Worm (Caenorhabditis elegans) whole organism, L1 larva: ENCODE results near the gene R07D5.2.

Source experiments
- C04F5.9 ChIP-seq: sonication (generic microtip); optimal IDR thresholded peaks from 2 replicates; lab custom pipeline; 2016; ENCODE audit warnings: missing genetic modification characterization, missing compliant biosample characterization
- F16B12.6 ChIP-seq: fragments of 150-350 bp; optimal IDR thresholded peaks from 2 replicates; lab custom pipeline; 2014; ENCODE audit warnings: missing biosample characterization, missing genetic modification characterization
- Y116A8C.19 ChIP-seq: sonication (generic microtip); optimal IDR thresholded peaks from 2 replicates; lab custom pipeline; 2016; ENCODE audit warnings: missing compliant biosample characterization, missing genetic modification characterization, borderline replicate concordance
- ama-1 ChIP-seq: fragments of 150-350 bp; optimal IDR thresholded peaks from 2 replicates; lab custom pipeline; 2014
- ceh-82 ChIP-seq, 3 experiments: fragments of 150-350 bp in 1 of 3; sonication (generic microtip) in 2 of 3; optimal IDR thresholded peaks; 2 replicates each; lab custom pipeline; 2014 to 2017; ENCODE audit warnings: missing biosample characterization in 3 of 3, missing genetic modification characterization in 3 of 3
- ceh-88 ChIP-seq: fragments of 200-800 bp; sonication (Bioruptor generic); IDR thresholded peaks from 2 replicates; pipeline ENCODE4 v1.3.6; 2022; ENCODE audit warnings: missing genetic modification characterization, missing compliant biosample characterization
- ces-1 ChIP-seq: fragments of 150-350 bp; optimal IDR thresholded peaks from 2 replicates; lab custom pipeline; 2014; ENCODE audit warnings: missing biosample characterization, missing genetic modification reagents, missing genetic modification characterization
- dpl-1 ChIP-seq, 3 experiments: fragments of 150-350 bp in 2 of 3; sonication (generic microtip) in 1 of 3; optimal IDR thresholded peaks; 2 replicates each; lab custom pipeline; 2014 to 2017; ENCODE audit warnings: missing biosample characterization in 3 of 3, missing genetic modification characterization in 3 of 3, missing genetic modification reagents in 3 of 3
- dsc-1 ChIP-seq: sonication (generic microtip); optimal IDR thresholded peaks from 2 replicates; lab custom pipeline; 2016; ENCODE audit warnings: mild to moderate bottlenecking, missing genetic modification characterization, missing compliant biosample characterization
- efl-1 ChIP-seq, 4 experiments: fragments of 150-350 bp; optimal IDR thresholded peaks in 3 of 4; peaks in 1 of 4; 1 replicate in 1 of 4; 2 replicates in 3 of 4; lab custom pipeline; 2014; ENCODE audit warnings: missing biosample characterization in 2 of 4, missing genetic modification characterization in 2 of 4, missing genetic modification reagents in 2 of 4
- egl-27 ChIP-seq, 2 experiments: fragments of 150-350 bp in 1 of 2; sonication (generic microtip); optimal IDR thresholded peaks; 3 replicates each; lab custom pipeline; 2017 to 2018; ENCODE audit warnings: missing biosample characterization in 2 of 2, missing genetic modification characterization in 2 of 2, missing genetic modification reagents in 2 of 2
- ets-5 ChIP-seq: fragments of 200-800 bp; sonication (Bioruptor generic); IDR thresholded peaks from 2 replicates; pipeline ENCODE4 v1.3.6; 2022; ENCODE audit warnings: missing genetic modification characterization, missing compliant biosample characterization
- fkh-4 ChIP-seq: sonication (generic microtip); optimal IDR thresholded peaks from 2 replicates; lab custom pipeline; 2016; ENCODE audit warnings: missing compliant biosample characterization, missing genetic modification characterization, borderline replicate concordance
- fkh-8 ChIP-seq: sonication (generic microtip); optimal IDR thresholded peaks from 2 replicates; lab custom pipeline; 2016; ENCODE audit warnings: mild to moderate bottlenecking, missing genetic modification characterization, missing compliant biosample characterization
- grh-1 ChIP-seq: fragments of 200-800 bp; sonication (Bioruptor generic); IDR thresholded peaks from 2 replicates; pipeline ENCODE4 v1.3.6; 2022; ENCODE audit warnings: missing genetic modification reagents, missing genetic modification characterization, missing compliant biosample characterization
- hpl-2 ChIP-seq: fragments of 150-350 bp; optimal IDR thresholded peaks from 2 replicates; lab custom pipeline; 2014; ENCODE audit warnings: missing biosample characterization, missing genetic modification reagents, missing genetic modification characterization
- irx-1 ChIP-seq: sonication (generic microtip); optimal IDR thresholded peaks from 2 replicates; lab custom pipeline; 2016; ENCODE audit warnings: missing genetic modification characterization, missing compliant biosample characterization
- isw-1 ChIP-seq: fragments of 200-800 bp; sonication (Bioruptor generic); IDR thresholded peaks from 2 replicates; pipeline ENCODE4 v1.3.6; 2022; ENCODE audit warnings: missing genetic modification characterization, missing compliant biosample characterization
- jun-1 ChIP-seq: fragments of 150-350 bp; optimal IDR thresholded peaks from 2 replicates; lab custom pipeline; 2014; ENCODE audit warnings: missing biosample characterization, missing genetic modification reagents, missing genetic modification characterization
- lin-14 ChIP-seq: fragments of 200-800 bp; sonication (Bioruptor generic); optimal IDR thresholded peaks from 2 replicates; lab custom pipeline; 2018; ENCODE audit warnings: mild to moderate bottlenecking, missing genetic modification characterization, moderate library complexity, missing compliant biosample characterization
- lin-35 ChIP-seq, 2 experiments: fragments of 150-350 bp; optimal IDR thresholded peaks; 2 replicates each; lab custom pipeline; 2014; ENCODE audit warnings: missing biosample characterization in 2 of 2, missing genetic modification characterization in 2 of 2, missing genetic modification reagents in 2 of 2
- lsy-2 ChIP-seq, 2 experiments: fragments of 150-350 bp; optimal IDR thresholded peaks; 2 replicates each; lab custom pipeline; 2014; ENCODE audit warnings: missing biosample characterization in 2 of 2, missing genetic modification characterization in 2 of 2
- mab-9 ChIP-seq: fragments of 200-800 bp; sonication (Bioruptor generic); IDR thresholded peaks from 2 replicates; pipeline ENCODE4 v1.3.6; 2022; ENCODE audit warnings: missing genetic modification reagents, missing genetic modification characterization, missing compliant biosample characterization
- mdl-1 ChIP-seq, 2 experiments: fragments of 150-350 bp; optimal IDR thresholded peaks; 2 replicates each; lab custom pipeline; 2014 to 2017; ENCODE audit warnings: missing biosample characterization in 2 of 2, missing genetic modification characterization in 2 of 2, inconsistent platforms in 1 of 2
- mef-2 ChIP-seq: fragments of 150-350 bp; optimal IDR thresholded peaks from 2 replicates; lab custom pipeline; 2014; ENCODE audit warnings: missing biosample characterization, missing genetic modification characterization
- nhr-12 ChIP-seq: sonication (generic microtip); optimal IDR thresholded peaks from 2 replicates; lab custom pipeline; 2017; ENCODE audit warnings: missing biosample characterization, missing genetic modification characterization
- nhr-237 ChIP-seq: fragments of 150-350 bp; optimal IDR thresholded peaks from 2 replicates; lab custom pipeline; 2014; ENCODE audit warnings: missing biosample characterization, missing genetic modification characterization
- nhr-71 ChIP-seq: sonication (generic microtip); optimal IDR thresholded peaks from 2 replicates; lab custom pipeline; 2016; ENCODE audit warnings: mild to moderate bottlenecking, missing genetic modification characterization, moderate library complexity, missing compliant biosample characterization
- nhr-76 ChIP-seq: sonication (generic microtip); optimal IDR thresholded peaks from 2 replicates; lab custom pipeline; 2017; ENCODE audit warnings: missing biosample characterization, missing genetic modification characterization
- nhr-77 ChIP-seq: fragments of 150-350 bp; optimal IDR thresholded peaks from 2 replicates; lab custom pipeline; 2014; ENCODE audit warnings: missing biosample characterization, missing genetic modification characterization
- nhr-84 ChIP-seq: sonication (generic microtip); optimal IDR thresholded peaks from 2 replicates; lab custom pipeline; 2017; ENCODE audit warnings: missing biosample characterization, missing genetic modification characterization
- nhr-85 ChIP-seq: sonication (generic microtip); peaks from one replicate; lab custom pipeline; 2016; ENCODE audit warnings: missing genetic modification characterization, inconsistent platforms, missing compliant biosample characterization
- nhr-90 ChIP-seq: sonication (generic microtip); optimal IDR thresholded peaks from 2 replicates; lab custom pipeline; 2016; ENCODE audit warnings: mild to moderate bottlenecking, missing genetic modification characterization, missing compliant biosample characterization; ENCODE audit not compliant: poor library complexity
- pax-3 ChIP-seq: fragments of 200-800 bp; sonication (Bioruptor generic); optimal IDR thresholded peaks from 2 replicates; lab custom pipeline; 2018; ENCODE audit warnings: mild to moderate bottlenecking, missing genetic modification characterization, moderate library complexity, missing compliant biosample characterization
- rnt-1 ChIP-seq: sonication (generic microtip); optimal IDR thresholded peaks from 2 replicates; lab custom pipeline; 2016; ENCODE audit warnings: mild to moderate bottlenecking, missing genetic modification characterization, moderate library complexity, missing compliant biosample characterization
- snpc-4 ChIP-seq: fragments of 150-350 bp; optimal IDR thresholded peaks from 2 replicates; lab custom pipeline; 2014; ENCODE audit warnings: missing biosample characterization, missing genetic modification characterization
- snu-23 ChIP-seq: sonication (generic microtip); optimal IDR thresholded peaks from 2 replicates; lab custom pipeline; 2016; ENCODE audit warnings: missing genetic modification characterization, missing compliant biosample characterization
- sox-4 ChIP-seq: sonication (generic microtip); optimal IDR thresholded peaks from 2 replicates; lab custom pipeline; 2016; ENCODE audit warnings: missing genetic modification characterization, missing compliant biosample characterization
- swsn-7 ChIP-seq: sonication (generic microtip); optimal IDR thresholded peaks from 2 replicates; lab custom pipeline; 2016; ENCODE audit warnings: missing genetic modification characterization, missing compliant biosample characterization
- tbx-2 ChIP-seq: sonication (generic microtip); optimal IDR thresholded peaks from 2 replicates; lab custom pipeline; 2016; ENCODE audit warnings: missing genetic modification characterization, missing compliant biosample characterization
- tlp-1 ChIP-seq: fragments of 150-350 bp; optimal IDR thresholded peaks from 2 replicates; lab custom pipeline; 2014; ENCODE audit warnings: missing biosample characterization, missing genetic modification characterization
- unc-130 ChIP-seq: fragments of 150-350 bp; optimal IDR thresholded peaks from 2 replicates; lab custom pipeline; 2017; ENCODE audit warnings: missing biosample characterization, missing genetic modification characterization, inconsistent platforms
- unc-86 ChIP-seq: sonication (generic microtip); optimal IDR thresholded peaks from 2 replicates; lab custom pipeline; 2016; ENCODE audit warnings: missing genetic modification characterization, missing compliant biosample characterization
- unc-98 ChIP-seq: fragments of 200-800 bp; sonication (Bioruptor generic); IDR thresholded peaks from 2 replicates; pipeline ENCODE4 v1.3.6; 2022; ENCODE audit warnings: missing genetic modification characterization, missing compliant biosample characterization
- zag-1 ChIP-seq: fragments of 150-350 bp; optimal IDR thresholded peaks from 2 replicates; lab custom pipeline; 2014; ENCODE audit warnings: missing biosample characterization, missing genetic modification characterization
- zip-4 ChIP-seq: fragments of 200-800 bp; sonication (Bioruptor generic); optimal IDR thresholded peaks from 2 replicates; lab custom pipeline; 2018; ENCODE audit warnings: mild to moderate bottlenecking, missing genetic modification characterization, moderate library complexity, missing compliant biosample characterization
- ztf-4 ChIP-seq: fragments of 150-350 bp; optimal IDR thresholded peaks from 2 replicates; lab custom pipeline; 2014; ENCODE audit warnings: missing biosample characterization, missing genetic modification characterization

R07D5.2 gene

DNA sequence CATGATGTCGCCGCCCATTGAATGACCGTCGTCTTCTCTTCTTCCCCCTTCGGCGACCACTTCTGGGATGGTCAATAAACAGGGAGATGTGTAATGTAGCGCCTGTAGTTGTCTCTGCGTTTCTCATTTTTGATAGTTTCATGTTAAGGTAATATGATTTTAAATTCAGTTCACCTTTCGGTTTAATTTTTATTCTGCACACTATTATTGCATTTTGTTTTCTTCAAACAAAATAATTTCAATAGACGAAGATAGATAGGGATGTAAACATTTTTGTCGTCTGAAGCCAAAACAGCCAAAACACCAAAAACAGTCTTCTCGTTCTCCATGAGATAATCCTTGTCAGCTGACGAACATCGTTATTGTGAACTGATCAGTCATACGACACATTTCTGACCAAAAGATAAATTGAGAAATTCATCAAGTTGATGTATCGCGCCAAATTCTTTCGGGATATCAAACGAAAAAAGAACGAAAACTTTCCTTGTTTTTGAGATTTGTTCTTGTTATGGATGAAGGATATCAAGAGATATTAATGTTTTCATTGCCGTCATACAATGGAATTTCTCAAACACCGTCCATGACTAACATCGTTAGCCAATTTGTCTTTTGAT, 42.4 kb upstream of the R07D5.2 start, which contains the start of gene C11G10.1 (continued):
- TF ChIP-seq Y116A8C.19 (no peak), pax-3 (tag; lab: Kevin White, UChicago) (no peak), rnt-1 (tag; lab: Kevin White, UChicago) (no peak), isw-1 (GFP tag; lab: Robert Waterston, UW) (no peak), hpl-2 (GFP tag; lab: Kevin White, UChicago) (no peak), snu-23 (GFP tag; lab: Kevin White, UChicago) (peak; percentile 6), lin-14 (GFP tag; lab: Kevin White, UChicago) (peak; percentile 27), fkh-4 (tag; lab: Kevin White, UChicago) (no peak), ama-1 (no peak), irx-1 (no peak), mab-9 (no peak), ceh-82 (tag; optimal IDR thresholded peaks at IDR 0.05; lab: Kevin White, UChicago) (no peak), sox-4 (tag; lab: Kevin White, UChicago) (no peak), ceh-88 (GFP tag; lab: Robert Waterston, UW) (no peak), zag-1 (tag; lab: Kevin White, UChicago) (no peak), mef-2 (tag; lab: Kevin White, UChicago) (no peak), grh-1 (GFP tag; lab: Robert Waterston, UW) (no peak), ztf-4 (tag; lab: Kevin White, UChicago) (no peak), lin-35 (GFP tag; optimal IDR thresholded peaks at IDR 0.05; lab: Kevin White, UChicago) (peak in 1 of 2 experiments; percentile 32), fkh-8 (tag; lab: Kevin White, UChicago) (no peak), nhr-77 (tag; lab: Kevin White, UChicago) (no peak)

DNA sequence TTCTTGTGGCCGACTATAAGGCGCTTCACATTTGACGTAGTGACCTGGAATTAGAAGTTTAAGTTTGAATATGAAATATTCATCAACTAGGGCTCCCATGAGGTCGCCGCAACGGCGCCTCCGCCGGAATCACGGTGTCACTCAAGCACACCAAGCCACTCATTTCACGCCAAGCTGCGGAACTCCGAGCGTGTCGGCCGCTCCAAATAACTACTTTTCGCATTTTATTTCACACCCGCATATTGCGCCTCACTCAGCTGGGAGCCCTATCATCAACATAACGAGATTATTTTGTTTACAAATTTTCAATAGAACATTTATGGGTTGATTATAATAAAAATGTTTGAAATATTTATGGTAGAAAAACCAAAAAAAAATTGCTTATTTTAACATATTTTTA, 41.4 kb upstream of the R07D5.2 start:
- TF ChIP-seq nhr-85 (tag; lab: Kevin White, UChicago), result peak; percentile 41
- no peak for TF ChIP-seq nhr-76 (tag; lab: Kevin White, UChicago)
- TF ChIP-seq unc-98 (GFP tag; lab: Robert Waterston, UW), result no peak
- TF ChIP-seq snpc-4, result peak; percentile 12
- TF ChIP-seq irx-1, result no peak
- no peak for TF ChIP-seq dsc-1 (tag; lab: Kevin White, UChicago)
- no peak for TF ChIP-seq egl-27 (tag; optimal IDR thresholded peaks at IDR 0.05; lab: Kevin White, UChicago)
- TF ChIP-seq ama-1, result no peak
- no peak for TF ChIP-seq unc-86 (tag; lab: Kevin White, UChicago)
- no peak for TF ChIP-seq nhr-84 (tag; lab: Kevin White, UChicago)
- no peak for TF ChIP-seq unc-130 (tag; lab: Kevin White, UChicago)
- TF ChIP-seq jun-1 (tag; lab: Kevin White, UChicago), result no peak
- no peak for TF ChIP-seq mef-2 (tag; lab: Kevin White, UChicago)
- no peak for TF ChIP-seq ceh-82 (tag; optimal IDR thresholded peaks at IDR 0.05; lab: Kevin White, UChicago)
- no peak for TF ChIP-seq dpl-1 (GFP tag; optimal IDR thresholded peaks at IDR 0.05; lab: Kevin White, UChicago)
- TF ChIP-seq, all 84 proteins: peak for 2

DNA sequence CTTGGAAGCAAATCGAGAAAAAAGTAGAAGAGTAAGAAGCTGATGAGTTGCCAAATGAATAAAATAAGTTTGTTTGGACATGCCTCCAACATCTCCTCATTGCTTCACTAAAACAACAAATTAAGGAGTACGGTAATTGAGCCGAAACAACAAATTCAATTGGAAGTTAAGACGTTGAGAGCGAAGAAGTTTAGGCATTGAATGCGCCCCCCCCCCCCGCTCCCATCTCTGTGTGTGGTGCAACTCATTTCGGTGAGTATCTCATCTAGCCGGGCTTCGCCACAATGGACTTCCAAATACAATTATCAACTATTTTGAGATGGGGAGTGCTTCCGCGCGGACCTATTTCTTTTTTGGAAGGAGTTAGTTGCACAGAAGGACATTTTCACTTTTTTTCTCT, 38.6 kb upstream of the R07D5.2 start:
- TF ChIP-seq ces-1 (GFP tag; lab: Kevin White, UChicago) (no peak), lsy-2 (tag; optimal IDR thresholded peaks at IDR 0.05; lab: Kevin White, UChicago) (peak in 1 of 2 experiments; percentile 8), grh-1 (GFP tag; lab: Robert Waterston, UW) (no peak), nhr-71 (tag; lab: Kevin White, UChicago) (no peak), zip-4 (no peak), mab-9 (no peak), lin-14 (GFP tag; lab: Kevin White, UChicago) (peak; percentile 61), nhr-12 (tag; lab: Kevin White, UChicago) (no peak), nhr-90 (tag; lab: Kevin White, UChicago) (no peak), C04F5.9 (no peak), ets-5 (GFP tag; lab: Robert Waterston, UW) (no peak), tlp-1 (tag; lab: Kevin White, UChicago) (no peak), nhr-237 (tag; lab: Kevin White, UChicago) (no peak), rnt-1 (tag; lab: Kevin White, UChicago) (no peak), nhr-85 (tag; lab: Kevin White, UChicago) (peak; percentile 57), mdl-1 (tag; optimal IDR thresholded peaks at IDR 0.05; lab: Kevin White, UChicago) (no peak), unc-86 (tag; lab: Kevin White, UChicago) (no peak), sox-4 (tag; lab: Kevin White, UChicago) (no peak), efl-1 (optimal IDR thresholded peaks at IDR 0.05; lab: Kevin White, UChicago) (no peak), efl-1 (GFP tag; optimal IDR thresholded peaks at IDR 0.05 in 1 of 2; lab: Kevin White, UChicago) (peak in 1 of 2 experiments; percentile 29), snu-23 (GFP tag; lab: Kevin White, UChicago) (no peak), lin-35 (GFP tag; optimal IDR thresholded peaks at IDR 0.05; lab: Kevin White, UChicago) (no peak), tbx-2 (tag; lab: Kevin White, UChicago) (peak; percentile 50), swsn-7 (no peak), F16B12.6 (tag; lab: Kevin White, UChicago) (no peak), pax-3 (tag; lab: Kevin White, UChicago) (no peak), hpl-2 (GFP tag; lab: Kevin White, UChicago) (no peak), mef-2 (tag; lab: Kevin White, UChicago) (no peak)
